Worm (Caenorhabditis elegans): ENCODE measurements around the gene vmo-1.

DNA sequence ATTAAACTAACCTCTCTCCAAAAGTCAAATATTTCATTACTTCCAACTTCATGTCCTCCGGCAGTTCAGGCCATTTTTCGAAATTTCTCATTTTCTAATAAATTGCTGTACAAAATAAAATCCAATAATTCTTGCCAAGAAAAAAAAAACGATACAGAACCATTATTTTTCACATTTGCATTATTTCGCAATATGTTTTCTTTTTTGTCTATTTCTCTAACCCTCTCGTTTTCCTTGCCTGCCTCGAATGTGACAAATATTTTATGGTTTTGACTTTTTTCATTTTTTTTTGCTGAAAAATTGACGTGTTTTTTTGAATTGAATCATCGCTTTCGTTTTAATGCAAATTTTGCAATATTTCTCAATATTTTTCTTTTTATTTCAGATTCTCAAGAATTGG lies 30.7 kb downstream of the vmo-1 start, which contains the start of the genes Y38H6C.9 and fbxa-150:
- no peak for TF ChIP-seq pes-1 (GFP tag; IDR thresholded peaks at IDR 0.05)
- TF ChIP-seq aly-1 (tag; optimal IDR thresholded peaks at IDR 0.05) = no peak
- no peak for TF ChIP-seq ama-1 (optimal IDR thresholded peaks at IDR 0.05)

All from whole organism, early embryonic.